Comparison of ENCODE assay signal across 1 fruit fly cellular context in the genomic region with DNA sequence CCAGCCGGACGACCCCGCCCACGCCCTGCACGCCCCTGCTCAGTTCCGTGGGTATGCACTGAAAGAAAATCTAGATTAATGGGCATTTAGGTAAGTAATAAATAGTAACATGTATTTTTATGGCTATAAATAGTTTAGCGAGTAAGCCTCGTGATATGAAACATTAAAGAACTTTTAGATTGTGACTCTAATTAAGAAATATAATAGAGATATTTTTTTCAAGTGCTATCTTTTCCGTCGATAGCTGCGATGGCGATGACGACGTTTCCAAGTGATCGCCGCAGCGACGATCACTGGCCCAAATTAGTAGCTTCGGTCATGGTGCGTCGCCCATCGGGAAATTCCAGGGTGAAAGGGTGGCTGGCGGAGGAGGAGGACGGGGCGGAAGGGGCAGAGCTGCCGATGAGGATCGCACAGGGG.
TF ChIP-seq lines count a peak whose summit lies in the region.

No protein-coding gene starts in this region.

TF ChIP-seq in whole organism, embryonic, 481 proteins besides CTCF, POLR2A, EP300 and RAD21 (continued from another document and continues in another):
- TF ChIP-seq wek (GFP tag; optimal IDR thresholded peaks at IDR 0.05; lab: Kevin White, UChicago): peak; percentile 66
- peak; percentile 15 for TF ChIP-seq Myb (GFP tag; optimal IDR thresholded peaks at IDR 0.05; lab: Kevin White, UChicago)
- TF ChIP-seq pzg (GFP tag; optimal IDR thresholded peaks at IDR 0.05; lab: Kevin White, UChicago): no peak
- TF ChIP-seq bsh (GFP tag; optimal IDR thresholded peaks at IDR 0.05; lab: Kevin White, UChicago): peak; percentile 45 to 96
- peak; percentile 85 for TF ChIP-seq Dad (GFP tag; optimal IDR thresholded peaks at IDR 0.05; lab: Kevin White, UChicago)
- peak; percentile 19 for TF ChIP-seq CG7745 (tag; optimal IDR thresholded peaks at IDR 0.05; lab: Kevin White, UChicago)
- TF ChIP-seq chn (GFP tag; optimal IDR thresholded peaks at IDR 0.05; lab: Kevin White, UChicago): peak; percentile 79
- peak; percentile 89 for TF ChIP-seq gce (GFP tag; IDR thresholded peaks at IDR 0.05; lab: Robert Waterston, UW)
- peak; percentile 75 for TF ChIP-seq gsb (GFP tag; IDR thresholded peaks at IDR 0.05; lab: Robert Waterston, UW)
- peak; percentile 76 for TF ChIP-seq zf30C (GFP tag; optimal IDR thresholded peaks at IDR 0.05; lab: Kevin White, UChicago)
- peak in 1 of 2 experiments; percentile 97 for TF ChIP-seq Hr78 (GFP tag; optimal IDR thresholded peaks at IDR 0.05; lab: Kevin White, UChicago)
- TF ChIP-seq Sry-β (GFP tag; optimal IDR thresholded peaks at IDR 0.05; lab: Kevin White, UChicago): peak; percentile 18
- peak; percentile 61 for TF ChIP-seq mam (GFP tag; optimal IDR thresholded peaks at IDR 0.05; lab: Kevin White, UChicago)
- peak; percentile 68 for TF ChIP-seq twi (tag; optimal IDR thresholded peaks at IDR 0.05; lab: Kevin White, UChicago)
- TF ChIP-seq CG12659 (GFP tag; optimal IDR thresholded peaks at IDR 0.05; lab: Kevin White, UChicago): peak; percentile 72
- TF ChIP-seq gem (tag; optimal IDR thresholded peaks at IDR 0.05; lab: Kevin White, UChicago): peak; percentile 96
- no peak for TF ChIP-seq pros (GFP tag; optimal IDR thresholded peaks at IDR 0.05; lab: Kevin White, UChicago)
- TF ChIP-seq chif (GFP tag; optimal IDR thresholded peaks at IDR 0.05; lab: Kevin White, UChicago): peak; percentile 79 to 83
- TF ChIP-seq CG33213 (GFP tag; optimal IDR thresholded peaks at IDR 0.05; lab: Kevin White, UChicago): peak; percentile 63
- TF ChIP-seq CG18764 (GFP tag; optimal IDR thresholded peaks at IDR 0.05; lab: Kevin White, UChicago): peak; percentile 77
- TF ChIP-seq hbn (GFP tag; IDR thresholded peaks at IDR 0.05; lab: Robert Waterston, UW; ENCODE audit: partially characterized antibody): no peak
- TF ChIP-seq gcm (GFP tag; optimal IDR thresholded peaks at IDR 0.05; lab: Kevin White, UChicago): peak; percentile 93
- peak; percentile 84 for TF ChIP-seq slbo (GFP tag; IDR thresholded peaks at IDR 0.05; lab: Robert Waterston, UW)
- no peak for TF ChIP-seq cad (GFP tag; optimal IDR thresholded peaks at IDR 0.05; lab: Kevin White, UChicago)
- TF ChIP-seq HLHmδ (GFP tag; optimal IDR thresholded peaks at IDR 0.05; lab: Kevin White, UChicago): no peak
- TF ChIP-seq gt (GFP tag; IDR thresholded peaks at IDR 0.05; lab: Robert Waterston, UW): peak; percentile 67
- TF ChIP-seq CG31365 (tag; optimal IDR thresholded peaks at IDR 0.05; lab: Kevin White, UChicago): peak; percentile 63
- peak; percentile 74 for TF ChIP-seq pum (GFP tag; optimal IDR thresholded peaks at IDR 0.05; lab: Kevin White, UChicago)
- TF ChIP-seq Side (GFP tag; optimal IDR thresholded peaks at IDR 0.05; lab: Kevin White, UChicago): peak; percentile 71
- peak; percentile 64 for TF ChIP-seq Atf3 (GFP tag; optimal IDR thresholded peaks at IDR 0.05; lab: Kevin White, UChicago)
- peak; percentile 94 for TF ChIP-seq oc (tag; optimal IDR thresholded peaks at IDR 0.05; lab: Kevin White, UChicago)
- TF ChIP-seq CG8388 (GFP tag; optimal IDR thresholded peaks at IDR 0.05; lab: Kevin White, UChicago): peak; percentile 94
- TF ChIP-seq CG7372 (GFP tag; IDR thresholded peaks at IDR 0.05; lab: Robert Waterston, UW): peak; percentile 87
- TF ChIP-seq Six4 (GFP tag; optimal IDR thresholded peaks at IDR 0.05; lab: Kevin White, UChicago): peak; percentile 92
- peak; percentile 86 for TF ChIP-seq CG15011 (GFP tag; optimal IDR thresholded peaks at IDR 0.05; lab: Kevin White, UChicago)
- peak; percentile 90 for TF ChIP-seq run (tag; optimal IDR thresholded peaks at IDR 0.05; lab: Kevin White, UChicago)
- peak; percentile 37; the same call in 1 of the 2 replicates for TF ChIP-seq cas (GFP tag; IDR thresholded peaks at IDR 0.05; lab: Robert Waterston, UW)
- peak; percentile 84 for TF ChIP-seq CG4404 (GFP tag; IDR thresholded peaks at IDR 0.05; lab: Robert Waterston, UW)
- peak; percentile 94 for TF ChIP-seq CG6689 (GFP tag; IDR thresholded peaks at IDR 0.05; lab: Robert Waterston, UW)
- no peak for TF ChIP-seq Tbp (GFP tag; optimal IDR thresholded peaks at IDR 0.05; lab: Kevin White, UChicago)
- TF ChIP-seq grn (GFP tag; optimal IDR thresholded peaks at IDR 0.05; lab: Kevin White, UChicago): peak; percentile 29
- peak; percentile 79 for TF ChIP-seq NfI (GFP tag; optimal IDR thresholded peaks at IDR 0.05; lab: Kevin White, UChicago)
- TF ChIP-seq CG10321 (GFP tag; IDR thresholded peaks at IDR 0.05; lab: Robert Waterston, UW): peak; percentile 42; the same call in 1 of the 2 replicates
- peak; percentile 27 for TF ChIP-seq YL-1 (GFP tag; optimal IDR thresholded peaks at IDR 0.05; lab: Kevin White, UChicago)
- TF ChIP-seq Aef1 (GFP tag; IDR thresholded peaks at IDR 0.05; lab: Robert Waterston, UW): peak; percentile 80
- peak; percentile 79 for TF ChIP-seq Meics (GFP tag; optimal IDR thresholded peaks at IDR 0.05; lab: Kevin White, UChicago)
- no peak for TF ChIP-seq insv (GFP tag; optimal IDR thresholded peaks at IDR 0.05; lab: Kevin White, UChicago)
- peak; percentile 96 for TF ChIP-seq Sox102F (GFP tag; optimal IDR thresholded peaks at IDR 0.05; lab: Kevin White, UChicago)
- TF ChIP-seq CG8290 (GFP tag; optimal IDR thresholded peaks at IDR 0.05; lab: Kevin White, UChicago): peak; percentile 73
- TF ChIP-seq CG8290 (tag; optimal IDR thresholded peaks at IDR 0.05; lab: Kevin White, UChicago): peak; percentile 26 to 81
- TF ChIP-seq org-1 (GFP tag; optimal IDR thresholded peaks at IDR 0.05; lab: Kevin White, UChicago): peak; percentile 76
- TF ChIP-seq CG31441 (GFP tag; IDR thresholded peaks at IDR 0.05; lab: Robert Waterston, UW): peak; percentile 91
- TF ChIP-seq CG17829 (tag; optimal IDR thresholded peaks at IDR 0.05; lab: Kevin White, UChicago): peak; percentile 96
- peak; percentile 87 for TF ChIP-seq Mrtf (GFP tag; IDR thresholded peaks at IDR 0.05; lab: Robert Waterston, UW)
- TF ChIP-seq CG15696 (tag; optimal IDR thresholded peaks at IDR 0.05; lab: Kevin White, UChicago): peak; percentile 85
- peak; percentile 85 for TF ChIP-seq ewg (GFP tag; optimal IDR thresholded peaks at IDR 0.05; lab: Kevin White, UChicago)
- TF ChIP-seq Adf1 (GFP tag; IDR thresholded peaks at IDR 0.05; lab: Robert Waterston, UW): peak; percentile 48
- TF ChIP-seq CG16779 (GFP tag; IDR thresholded peaks at IDR 0.05; lab: Robert Waterston, UW): peak; percentile 73; the same call in 1 of the 2 replicates
- no peak for TF ChIP-seq HLH4C (GFP tag; IDR thresholded peaks at IDR 0.05; lab: Robert Waterston, UW; ENCODE audit: partially characterized antibody)
- peak; percentile 78 for TF ChIP-seq CrebB (tag; optimal IDR thresholded peaks at IDR 0.05; lab: Kevin White, UChicago)
- peak; percentile 84 for TF ChIP-seq Dbx (GFP tag; IDR thresholded peaks at IDR 0.05; lab: Robert Waterston, UW)
- TF ChIP-seq seq (GFP tag; IDR thresholded peaks at IDR 0.05; lab: Robert Waterston, UW): peak; percentile 80
- peak; percentile 54 for TF ChIP-seq CHES-1-like (GFP tag; optimal IDR thresholded peaks at IDR 0.05; lab: Kevin White, UChicago)
- peak; percentile 90 for TF ChIP-seq so (GFP tag; IDR thresholded peaks at IDR 0.05; lab: Robert Waterston, UW)
- TF ChIP-seq tgo (GFP tag; IDR thresholded peaks at IDR 0.05; lab: Robert Waterston, UW): peak; percentile 90
- peak; percentile 87 for TF ChIP-seq CG6813 (GFP tag; optimal IDR thresholded peaks at IDR 0.05; lab: Kevin White, UChicago)
- TF ChIP-seq CG4360 (GFP tag; IDR thresholded peaks at IDR 0.05; lab: Robert Waterston, UW): peak; percentile 59
- TF ChIP-seq CG7357 (GFP tag; IDR thresholded peaks at IDR 0.05; lab: Robert Waterston, UW): peak; percentile 72; the same call in 2 of the 3 replicates
- TF ChIP-seq CG32532 (GFP tag; IDR thresholded peaks at IDR 0.05; lab: Robert Waterston, UW): peak; percentile 89
- peak; percentile 85 for TF ChIP-seq CG1233 (GFP tag; optimal IDR thresholded peaks at IDR 0.05; lab: Kevin White, UChicago)
- TF ChIP-seq C15 (GFP tag; IDR thresholded peaks at IDR 0.05; lab: Robert Waterston, UW): 0 out of 3 replicates have a peak, but pooled peaks have one; percentile 59
- peak; percentile 82 for TF ChIP-seq CG12942 (GFP tag; optimal IDR thresholded peaks at IDR 0.05; lab: Kevin White, UChicago)
- peak; percentile 61 for TF ChIP-seq CG10274 (GFP tag; optimal IDR thresholded peaks at IDR 0.05; lab: Kevin White, UChicago)
- TF ChIP-seq crol (GFP tag; IDR thresholded peaks at IDR 0.05; lab: Robert Waterston, UW): peak; percentile 68
- no peak for TF ChIP-seq fu2 (GFP tag; optimal IDR thresholded peaks at IDR 0.05; lab: Kevin White, UChicago)
- TF ChIP-seq lilli (GFP tag; optimal IDR thresholded peaks at IDR 0.05; lab: Kevin White, UChicago): peak; percentile 77
- peak; percentile 89 for TF ChIP-seq D19A (tag; optimal IDR thresholded peaks at IDR 0.05; lab: Kevin White, UChicago)
- TF ChIP-seq Usf (GFP tag; optimal IDR thresholded peaks at IDR 0.05; lab: Kevin White, UChicago): peak; percentile 47
- peak; percentile 85 for TF ChIP-seq CG14441 (GFP tag; IDR thresholded peaks at IDR 0.05; lab: Robert Waterston, UW)
- TF ChIP-seq Jarid2 (GFP tag; optimal IDR thresholded peaks at IDR 0.05; lab: Kevin White, UChicago): peak; percentile 57
- TF ChIP-seq CG8281 (tag; optimal IDR thresholded peaks at IDR 0.05; lab: Kevin White, UChicago): peak; percentile 72
- TF ChIP-seq CG8765 (GFP tag; IDR thresholded peaks at IDR 0.05; lab: Robert Waterston, UW): peak; percentile 77
- peak; percentile 68 for TF ChIP-seq tup (GFP tag; optimal IDR thresholded peaks at IDR 0.05; lab: Kevin White, UChicago)
- TF ChIP-seq CG5245 (GFP tag; optimal IDR thresholded peaks at IDR 0.05; lab: Kevin White, UChicago): peak; percentile 85
- peak; percentile 73 for TF ChIP-seq CG3838 (GFP tag; optimal IDR thresholded peaks at IDR 0.05; lab: Kevin White, UChicago)
- TF ChIP-seq CG2202 (tag; optimal IDR thresholded peaks at IDR 0.05; lab: Kevin White, UChicago): peak; percentile 82
- peak; percentile 95 for TF ChIP-seq ATbp (GFP tag; optimal IDR thresholded peaks at IDR 0.05; lab: Kevin White, UChicago)
- peak; percentile 68 for TF ChIP-seq Antp (GFP tag; optimal IDR thresholded peaks at IDR 0.05; lab: Kevin White, UChicago)
- peak; percentile 73 for TF ChIP-seq rib (GFP tag; IDR thresholded peaks at IDR 0.05; lab: Robert Waterston, UW)
- no peak for TF ChIP-seq CG8478 (optimal IDR thresholded peaks at IDR 0.05; lab: Kevin White, UChicago)
- TF ChIP-seq Nf-YA (GFP tag; IDR thresholded peaks at IDR 0.05; lab: Robert Waterston, UW): peak; percentile 81
- peak; percentile 79 for TF ChIP-seq NC2β (GFP tag; optimal IDR thresholded peaks at IDR 0.05; lab: Kevin White, UChicago)
- peak; percentile 80 for TF ChIP-seq jigr1 (GFP tag; IDR thresholded peaks at IDR 0.05; lab: Robert Waterston, UW)
- TF ChIP-seq CG11093 (GFP tag; IDR thresholded peaks at IDR 0.05; lab: Robert Waterston, UW): peak; percentile 84
- peak; percentile 60 for TF ChIP-seq CG6683 (GFP tag; optimal IDR thresholded peaks at IDR 0.05; lab: Kevin White, UChicago)
- peak; percentile 23 for TF ChIP-seq sima (GFP tag; optimal IDR thresholded peaks at IDR 0.05; lab: Kevin White, UChicago)
- peak in 1 of 2 experiments; percentile 31 for TF ChIP-seq tll (GFP tag; optimal IDR thresholded peaks at IDR 0.05; lab: Kevin White, UChicago)
- TF ChIP-seq ac (GFP tag; optimal IDR thresholded peaks at IDR 0.05; lab: Kevin White, UChicago): peak; percentile 78
- TF ChIP-seq sr (GFP tag; IDR thresholded peaks at IDR 0.05; lab: Robert Waterston, UW): peak; percentile 87
- no peak for TF ChIP-seq Opbp (GFP tag; IDR thresholded peaks at IDR 0.05; lab: Robert Waterston, UW; ENCODE audit: partially characterized antibody)
- peak; percentile 61 for TF ChIP-seq Atf-2 (GFP tag; optimal IDR thresholded peaks at IDR 0.05; lab: Kevin White, UChicago)
- no peak for TF ChIP-seq abd-A (tag; optimal IDR thresholded peaks at IDR 0.05; lab: Kevin White, UChicago)
- TF ChIP-seq CG8359 (GFP tag; optimal IDR thresholded peaks at IDR 0.05; lab: Kevin White, UChicago; ENCODE audit: borderline replicate concordance): peak; percentile 76
- TF ChIP-seq Hmx (GFP tag; optimal IDR thresholded peaks at IDR 0.05; lab: Kevin White, UChicago): peak; percentile 49
- peak; percentile 91 for TF ChIP-seq ken (GFP tag; IDR thresholded peaks at IDR 0.05; lab: Robert Waterston, UW)
- TF ChIP-seq CG32767 (GFP tag; IDR thresholded peaks at IDR 0.05; lab: Robert Waterston, UW): peak; percentile 85
- TF ChIP-seq esg (GFP tag; conservative IDR thresholded peaks at IDR 0.05; lab: Robert Waterston, UW): peak; percentile 89
- TF ChIP-seq CG14710 (tag; optimal IDR thresholded peaks at IDR 0.05; lab: Kevin White, UChicago): peak; percentile 92
- TF ChIP-seq CG9215 (GFP tag; IDR thresholded peaks at IDR 0.05; lab: Robert Waterston, UW): peak; percentile 66
- TF ChIP-seq CG4707 (GFP tag; optimal IDR thresholded peaks at IDR 0.05; lab: Kevin White, UChicago): peak; percentile 82
- TF ChIP-seq Spps (tag; optimal IDR thresholded peaks at IDR 0.05; lab: Kevin White, UChicago): peak; percentile 91
- TF ChIP-seq eyg (GFP tag; optimal IDR thresholded peaks at IDR 0.05; lab: Kevin White, UChicago): peak; percentile 67
- peak; percentile 91 for TF ChIP-seq trem (tag; optimal IDR thresholded peaks at IDR 0.05; lab: Kevin White, UChicago)
- peak; percentile 85 for TF ChIP-seq CG11696 (GFP tag; IDR thresholded peaks at IDR 0.05; lab: Robert Waterston, UW)
- TF ChIP-seq gcm2 (GFP tag; optimal IDR thresholded peaks at IDR 0.05; lab: Kevin White, UChicago): peak; percentile 44
- TF ChIP-seq HLH3B (GFP tag; IDR thresholded peaks at IDR 0.05; lab: Robert Waterston, UW): peak; percentile 94
- peak; percentile 46 for TF ChIP-seq CG4617 (GFP tag; optimal IDR thresholded peaks at IDR 0.05; lab: Kevin White, UChicago; ENCODE audit: borderline replicate concordance)
- peak; percentile 78 for TF ChIP-seq CG30431 (GFP tag; optimal IDR thresholded peaks at IDR 0.05; lab: Kevin White, UChicago)
- peak; percentile 87 for TF ChIP-seq CG10366 (GFP tag; IDR thresholded peaks at IDR 0.05; lab: Robert Waterston, UW)
- TF ChIP-seq Mad (GFP tag; optimal IDR thresholded peaks at IDR 0.05; lab: Kevin White, UChicago): peak; percentile 84
- TF ChIP-seq prd (optimal IDR thresholded peaks at IDR 0.05; lab: Kevin White, UChicago): no peak
- TF ChIP-seq prd (GFP tag; IDR thresholded peaks at IDR 0.05; lab: Robert Waterston, UW): peak; percentile 93
- no peak for TF ChIP-seq CG42726 (GFP tag; IDR thresholded peaks at IDR 0.05; lab: Robert Waterston, UW; ENCODE audit: partially characterized antibody)
- TF ChIP-seq Atf6 (GFP tag; IDR thresholded peaks at IDR 0.05; lab: Robert Waterston, UW): peak; percentile 87
- TF ChIP-seq luna (GFP tag; optimal IDR thresholded peaks at IDR 0.05; lab: Kevin White, UChicago): no peak
- TF ChIP-seq CG1602 (GFP tag; optimal IDR thresholded peaks at IDR 0.05; lab: Kevin White, UChicago): peak; percentile 85
